Fruit fly (Drosophila melanogaster): ENCODE data around the gene Sbat.

Gene Sbat

DNA sequence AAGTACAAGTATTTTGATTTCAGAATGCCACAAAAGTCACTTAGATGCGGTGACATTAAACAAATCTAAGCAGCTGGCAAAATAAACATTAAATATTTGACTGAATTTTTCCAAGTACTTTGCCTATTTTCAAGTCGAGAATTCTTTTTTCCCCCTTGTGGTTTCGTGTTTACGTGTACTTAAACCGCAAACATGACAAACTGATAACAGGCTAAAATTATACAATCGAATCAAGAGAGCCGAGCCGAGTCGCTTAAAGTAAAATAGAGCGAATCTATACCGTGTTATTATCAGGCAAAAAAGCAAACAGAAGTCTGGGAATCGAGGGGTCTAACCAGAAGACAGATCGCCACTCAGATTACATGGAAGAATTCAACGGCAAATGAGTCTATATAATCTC, 28.0 kb downstream of the Sbat start (continued):
- TF ChIP-seq CG11093 (GFP tag; IDR thresholded peaks at IDR 0.05) (no peak), CG8290 (GFP tag; optimal IDR thresholded peaks at IDR 0.05) (no peak), CG8290 (tag; optimal IDR thresholded peaks at IDR 0.05) (no peak), ro (GFP tag; IDR thresholded peaks at IDR 0.05) (no peak), da (GFP tag; optimal IDR thresholded peaks at IDR 0.05) (no peak), CG12071 (GFP tag; optimal IDR thresholded peaks at IDR 0.05) (no peak), CG31224 (GFP tag; IDR thresholded peaks at IDR 0.05) (no peak), CG4360 (GFP tag; IDR thresholded peaks at IDR 0.05) (peak; percentile 18; the same call in 1 of the 2 replicates), CG9437 (GFP tag; optimal IDR thresholded peaks at IDR 0.05) (no peak), Rx (GFP tag; IDR thresholded peaks at IDR 0.05) (no peak), maf-S (GFP tag; optimal IDR thresholded peaks at IDR 0.05) (no peak), Awh (GFP tag; IDR thresholded peaks at IDR 0.05) (no peak), CTCF (GFP tag; optimal IDR thresholded peaks at IDR 0.05) (no peak), Antp (GFP tag; optimal IDR thresholded peaks at IDR 0.05) (no peak), CG6272 (GFP tag; IDR thresholded peaks at IDR 0.05) (no peak), PHDP (tag; optimal IDR thresholded peaks at IDR 0.05) (peak; percentile 4), Bgb (GFP tag; IDR thresholded peaks at IDR 0.05; ENCODE audit: partially characterized antibody) (no peak), NK7.1 (GFP tag; optimal IDR thresholded peaks at IDR 0.05) (no peak), CG13287 (GFP tag; IDR thresholded peaks at IDR 0.05; ENCODE audit: partially characterized antibody) (no peak), tll (GFP tag; optimal IDR thresholded peaks at IDR 0.05) (no peak), Rfx (GFP tag; IDR thresholded peaks at IDR 0.05) (no peak; the same call in 1 of the 2 replicates), CG4707 (GFP tag; optimal IDR thresholded peaks at IDR 0.05) (peak; percentile 11), emc (GFP tag; optimal IDR thresholded peaks at IDR 0.05) (no peak), wdn (GFP tag; IDR thresholded peaks at IDR 0.05) (no peak), CG8089 (GFP tag; optimal IDR thresholded peaks at IDR 0.05) (no peak), sob (GFP tag; IDR thresholded peaks at IDR 0.05) (no peak), cato (GFP tag; optimal IDR thresholded peaks at IDR 0.05; ENCODE audit: borderline replicate concordance) (no peak), CG11247 (GFP tag; IDR thresholded peaks at IDR 0.05) (no peak), CG13296 (GFP tag; optimal IDR thresholded peaks at IDR 0.05) (peak; percentile 9), CG8944 (GFP tag; optimal IDR thresholded peaks at IDR 0.05) (no peak), CG13894 (tag; optimal IDR thresholded peaks at IDR 0.05) (no peak), sim (GFP tag; IDR thresholded peaks at IDR 0.05) (no peak), Camta (GFP tag; optimal IDR thresholded peaks at IDR 0.05) (no peak), CG4404 (GFP tag; IDR thresholded peaks at IDR 0.05) (no peak), dpn (GFP tag; optimal IDR thresholded peaks at IDR 0.05) (no peak), tin (GFP tag; optimal IDR thresholded peaks at IDR 0.05) (no peak), CG16815 (GFP tag; optimal IDR thresholded peaks at IDR 0.05) (no peak), ci (GFP tag; IDR thresholded peaks at IDR 0.05) (no peak), CG15514 (GFP tag; optimal IDR thresholded peaks at IDR 0.05) (peak; percentile 22), CG6683 (GFP tag; optimal IDR thresholded peaks at IDR 0.05) (no peak), ham (GFP tag; IDR thresholded peaks at IDR 0.05) (no peak), CG6689 (GFP tag; IDR thresholded peaks at IDR 0.05) (no peak), CG14050 (GFP tag; IDR thresholded peaks at IDR 0.05) (no peak), eve (GFP tag; optimal IDR thresholded peaks at IDR 0.05) (no peak), CG7987 (GFP tag; optimal IDR thresholded peaks at IDR 0.05) (peak; percentile 35), klu (GFP tag; IDR thresholded peaks at IDR 0.05) (no peak), salm (tag; optimal IDR thresholded peaks at IDR 0.05) (no peak), CG34422 (GFP tag; IDR thresholded peaks at IDR 0.05) (no peak), CG14014 (GFP tag; IDR thresholded peaks at IDR 0.05) (no peak), CG14441 (GFP tag; IDR thresholded peaks at IDR 0.05) (no peak), org-1 (GFP tag; optimal IDR thresholded peaks at IDR 0.05) (no peak), Taf1 (GFP tag; IDR thresholded peaks at IDR 0.05) (no peak), jigr1 (GFP tag; IDR thresholded peaks at IDR 0.05) (no peak), vvl (GFP tag; IDR thresholded peaks at IDR 0.05) (no peak)
